Fruit fly (Drosophila melanogaster) whole organism, wandering third instar larva: ENCODE data around the gene dbf.

Experiments used
- Abd-B ChIP-seq: fragments of >200 bp; optimal IDR thresholded peaks from 2 replicates; lab custom pipeline; 2017; ENCODE audit warnings: missing biosample characterization, missing genetic modification characterization
- CrebA ChIP-seq: fragments of 200-800 bp; sonication (Bioruptor generic); optimal IDR thresholded peaks from 2 replicates; lab custom pipeline; 2016; ENCODE audit warnings: missing biosample characterization, mild to moderate bottlenecking, missing genetic modification characterization, borderline replicate concordance
- Dfd ChIP-seq: fragments of >200 bp; optimal IDR thresholded peaks from 2 replicates; lab custom pipeline; 2017; ENCODE audit warnings: missing biosample characterization, missing genetic modification characterization
- Dif ChIP-seq: fragments of 200-275, 200-300 bp; sonication (Bioruptor generic); optimal IDR thresholded peaks from 2 replicates; lab custom pipeline; 2018; ENCODE audit warnings: missing biosample characterization, missing genetic modification characterization; ENCODE audit not compliant: partially characterized antibody
- br ChIP-seq: fragments of 200-800 bp; sonication (Bioruptor generic); optimal IDR thresholded peaks from 2 replicates; lab custom pipeline; 2016; ENCODE audit warnings: missing biosample characterization, missing genetic modification characterization
- dmrt93B ChIP-seq: fragments of 200-800 bp; sonication (Bioruptor generic); optimal IDR thresholded peaks from 2 replicates; lab custom pipeline; 2018; ENCODE audit warnings: missing biosample characterization, mild to moderate bottlenecking, missing genetic modification characterization
- ey ChIP-seq: fragments of 200-800 bp; sonication (Bioruptor generic); optimal IDR thresholded peaks from 2 replicates; lab custom pipeline; 2016; ENCODE audit warnings: missing biosample characterization, missing genetic modification characterization
- foxo ChIP-seq, 2 experiments: fragments of 200-800 bp; sonication (Bioruptor generic); optimal IDR thresholded peaks; 2 replicates in 1 of 2; 3 replicates in 1 of 2; lab custom pipeline; 2016 to 2017; ENCODE audit warnings: missing biosample characterization in 2 of 2, missing genetic modification characterization in 2 of 2
- fru ChIP-seq: fragments of 200-800 bp; sonication (Bioruptor generic); optimal IDR thresholded peaks from 3 replicates; lab custom pipeline; 2016; ENCODE audit warnings: missing biosample characterization, mild to moderate bottlenecking, missing genetic modification characterization
- h ChIP-seq: fragments of 200-800 bp; sonication (Bioruptor generic); optimal IDR thresholded peaks from 3 replicates; lab custom pipeline; 2016; ENCODE audit warnings: missing biosample characterization, mild to moderate bottlenecking, missing genetic modification characterization

dm6 chr2L:10687009-10687793, 35.8 kb downstream of the dbf start, which contains the start of gene CG7296:
- TF ChIP-seq Abd-B, result no peak
- TF ChIP-seq Dfd (GFP tag; lab: Kevin White, UChicago), result no peak
- TF ChIP-seq foxo (GFP tag; optimal IDR thresholded peaks at IDR 0.05; lab: Kevin White, UChicago), result no peak
- TF ChIP-seq br (GFP tag; lab: Kevin White, UChicago), result no peak
- no peak for TF ChIP-seq dmrt93B (GFP tag; lab: Kevin White, UChicago)
- TF ChIP-seq CrebA (GFP tag; lab: Kevin White, UChicago), result no peak
- no peak for TF ChIP-seq ey (GFP tag; lab: Kevin White, UChicago)
- TF ChIP-seq Dif, result no peak
- TF ChIP-seq h (GFP tag; lab: Kevin White, UChicago), result no peak
- no peak for TF ChIP-seq fru
